Worm (Caenorhabditis elegans) whole organism, L4 larva: ENCODE results near the gene F40F8.11.

ENCODE experiments used
- F10B5.3 ChIP-seq: sonication (generic microtip); optimal IDR thresholded peaks from 2 replicates; lab custom pipeline; 2016; ENCODE audit warnings: mild to moderate bottlenecking, missing genetic modification characterization, missing compliant biosample characterization
- F26F4.8 ChIP-seq: fragments of 200-800 bp; sonication (Bioruptor generic); conservative IDR thresholded peaks from 2 replicates; pipeline ENCODE4 v1.3.6; 2022; ENCODE audit warnings: missing genetic modification characterization, missing compliant biosample characterization
- F44E2.7 ChIP-seq: fragments of 200-800 bp; sonication (Bioruptor generic); IDR thresholded peaks from 2 replicates; pipeline ENCODE4 v2.1.2; 2022; ENCODE audit warnings: missing genetic modification characterization, missing compliant biosample characterization
- F49E8.2 ChIP-seq: sonication (generic microtip); optimal IDR thresholded peaks from 2 replicates; lab custom pipeline; 2016; ENCODE audit warnings: missing compliant biosample characterization, mild to moderate bottlenecking, missing genetic modification characterization, borderline replicate concordance
- T20F7.1 ChIP-seq: fragments of 200-800 bp; sonication (Bioruptor generic); optimal IDR thresholded peaks from 2 replicates; lab custom pipeline; 2018; ENCODE audit warnings: mild to moderate bottlenecking, missing genetic modification characterization, missing compliant biosample characterization
- T26A8.4 ChIP-seq: fragments of 200-800 bp; sonication (Bioruptor generic); IDR thresholded peaks from 2 replicates; pipeline ENCODE4 v1.3.6; 2022; ENCODE audit warnings: missing genetic modification characterization, missing compliant biosample characterization
- Y105C5A.15 ChIP-seq: fragments of 200-800 bp; sonication (Bioruptor generic); IDR thresholded peaks from 2 replicates; pipeline ENCODE4 v1.3.6; 2022; ENCODE audit warnings: missing genetic modification characterization, missing compliant biosample characterization
- Y48G9A.11 ChIP-seq: fragments of 200-800 bp; sonication (Bioruptor generic); IDR thresholded peaks from 2 replicates; pipeline ENCODE4 v1.3.6; 2022; ENCODE audit warnings: missing genetic modification reagents, missing genetic modification characterization, missing compliant biosample characterization
- ZK546.5 ChIP-seq, 2 experiments: sonication (generic microtip); optimal IDR thresholded peaks; 2 replicates each; lab custom pipeline; 2017; ENCODE audit warnings: missing biosample characterization in 2 of 2, missing genetic modification characterization in 2 of 2
- aha-1 ChIP-seq: fragments of 150-350 bp; peaks from one replicate; lab custom pipeline; 2014; ENCODE audit warnings: missing biosample characterization, missing genetic modification characterization
- aly-2 ChIP-seq: sonication (generic microtip); optimal IDR thresholded peaks from 2 replicates; lab custom pipeline; 2018; ENCODE audit warnings: missing biosample characterization, missing genetic modification characterization
- ceh-28 ChIP-seq: fragments of 150-350 bp; optimal IDR thresholded peaks from 2 replicates; lab custom pipeline; 2014; ENCODE audit warnings: missing biosample characterization, missing genetic modification reagents, missing genetic modification characterization
- ceh-32 ChIP-seq: sonication (generic microtip); optimal IDR thresholded peaks from 2 replicates; lab custom pipeline; 2016; ENCODE audit warnings: mild to moderate bottlenecking, missing genetic modification characterization, missing compliant biosample characterization; ENCODE audit not compliant: poor library complexity
- ceh-62 ChIP-seq: sonication (generic microtip); optimal IDR thresholded peaks from 2 replicates; lab custom pipeline; 2017; ENCODE audit warnings: missing biosample characterization, missing genetic modification characterization
- cey-2 ChIP-seq: sonication (generic microtip); optimal IDR thresholded peaks from 3 replicates; lab custom pipeline; 2017; ENCODE audit warnings: missing genetic modification characterization, mild to moderate bottlenecking, missing compliant biosample characterization, antibody characterized with exemption, borderline replicate concordance; ENCODE audit not compliant: insufficient read depth
- ctbp-1 ChIP-seq: fragments of 200-800 bp; sonication (Bioruptor generic); IDR thresholded peaks from 2 replicates; pipeline ENCODE4 v1.3.6; 2022; ENCODE audit warnings: missing genetic modification reagents, missing genetic modification characterization, missing compliant biosample characterization
- daf-16 ChIP-seq, 3 experiments: sonication (generic microtip); optimal IDR thresholded peaks; 2 replicates each; lab custom pipeline; 2016 to 2017; ENCODE audit warnings: missing genetic modification characterization in 3 of 3, missing genetic modification reagents in 3 of 3, mild to moderate bottlenecking in 2 of 3, missing compliant biosample characterization in 2 of 3, missing biosample characterization in 1 of 3, moderate library complexity in 1 of 3
- daf-8 ChIP-seq: fragments of 200-800 bp; sonication (Bioruptor generic); IDR thresholded peaks from 2 replicates; pipeline ENCODE4 v1.3.6; 2022; ENCODE audit warnings: missing genetic modification characterization, missing compliant biosample characterization
- dmd-6 ChIP-seq: fragments of 200-800 bp; sonication (Bioruptor generic); IDR thresholded peaks from 2 replicates; pipeline ENCODE4 v1.3.6; 2022; ENCODE audit warnings: missing genetic modification reagents, missing genetic modification characterization, missing compliant biosample characterization
- dmd-9 ChIP-seq: fragments of 200-800 bp; sonication (Bioruptor generic); IDR thresholded peaks from 2 replicates; pipeline ENCODE4 v1.3.6; 2022; ENCODE audit warnings: missing genetic modification reagents, missing genetic modification characterization, missing compliant biosample characterization
- hlh-11 ChIP-seq: fragments of 200-800 bp; sonication (Bioruptor generic); optimal IDR thresholded peaks from 2 replicates; lab custom pipeline; 2018; ENCODE audit warnings: mild to moderate bottlenecking, missing genetic modification characterization, missing compliant biosample characterization
- hlh-30 ChIP-seq: sonication (generic microtip); optimal IDR thresholded peaks from 2 replicates; lab custom pipeline; 2017; ENCODE audit warnings: antibody characterized with exemption, mild to moderate bottlenecking, missing genetic modification characterization, missing compliant biosample characterization; ENCODE audit not compliant: insufficient read depth
- hmg-1.1 ChIP-seq: fragments of 200-800 bp; sonication (Bioruptor generic); IDR thresholded peaks from 2 replicates; pipeline ENCODE4 v1.3.6; 2022; ENCODE audit warnings: missing genetic modification reagents, missing genetic modification characterization, missing compliant biosample characterization
- lin-38 ChIP-seq: fragments of 200-800 bp; sonication (Bioruptor generic); IDR thresholded peaks from 2 replicates; pipeline ENCODE4 v1.3.6; 2022; ENCODE audit warnings: missing genetic modification reagents, missing genetic modification characterization, missing compliant biosample characterization
- lin-39 ChIP-seq: fragments of 150-350 bp; optimal IDR thresholded peaks from 2 replicates; lab custom pipeline; 2014; ENCODE audit warnings: missing biosample characterization, missing genetic modification reagents, missing genetic modification characterization
- mdl-1 ChIP-seq, 2 experiments: fragments of 150-350 bp in 1 of 2; sonication (generic microtip) in 1 of 2; optimal IDR thresholded peaks; 2 replicates each; lab custom pipeline; 2014 to 2017; ENCODE audit warnings: missing biosample characterization in 2 of 2, missing genetic modification characterization in 2 of 2
- mdt-29 ChIP-seq: fragments of 200-800 bp; sonication (Bioruptor generic); IDR thresholded peaks from 2 replicates; pipeline ENCODE4 v1.3.6; 2022; ENCODE audit warnings: missing genetic modification reagents, missing genetic modification characterization, missing compliant biosample characterization
- nhr-10 ChIP-seq: fragments of 150-350 bp; optimal IDR thresholded peaks from 2 replicates; lab custom pipeline; 2014; ENCODE audit warnings: missing biosample characterization, missing genetic modification characterization
- nhr-102 ChIP-seq: sonication (generic microtip); optimal IDR thresholded peaks from 2 replicates; lab custom pipeline; 2016; ENCODE audit warnings: mild to moderate bottlenecking, missing genetic modification characterization, moderate library complexity, missing compliant biosample characterization
- nhr-25 ChIP-seq: sonication (generic microtip); optimal IDR thresholded peaks from 2 replicates; lab custom pipeline; 2017; ENCODE audit warnings: missing genetic modification characterization, mild to moderate bottlenecking, missing compliant biosample characterization, antibody characterized with exemption, moderate library complexity, borderline replicate concordance; ENCODE audit not compliant: insufficient read depth
- nhr-28 ChIP-seq: fragments of 150-350 bp; optimal IDR thresholded peaks from 2 replicates; lab custom pipeline; 2014; ENCODE audit warnings: missing biosample characterization, missing genetic modification characterization
- nhr-41 ChIP-seq: fragments of 200-800 bp; sonication (Bioruptor generic); IDR thresholded peaks from 2 replicates; pipeline ENCODE4 v1.3.6; 2022; ENCODE audit warnings: missing genetic modification reagents, missing genetic modification characterization, missing compliant biosample characterization
- nhr-6 ChIP-seq: fragments of 150-350 bp; optimal IDR thresholded peaks from 2 replicates; lab custom pipeline; 2014; ENCODE audit warnings: missing biosample characterization, missing genetic modification characterization
- nhr-76 ChIP-seq: fragments of 150-350 bp; optimal IDR thresholded peaks from 2 replicates; lab custom pipeline; 2014; ENCODE audit warnings: missing biosample characterization, missing genetic modification characterization
- nhr-77 ChIP-seq: fragments of 150-350 bp; optimal IDR thresholded peaks from 2 replicates; lab custom pipeline; 2014; ENCODE audit warnings: missing biosample characterization, missing genetic modification characterization
- pha-4 ChIP-seq, 2 experiments: fragments of 150-350 bp in 1 of 2; fragments of 200-800 bp in 1 of 2; sonication (Bioruptor generic) in 1 of 2; IDR thresholded peaks in 1 of 2; optimal IDR thresholded peaks in 1 of 2; 2 replicates each; pipeline versions ENCODE4 v1.3.6 to Lab custom; 2014 to 2022; ENCODE audit warnings: missing genetic modification characterization in 2 of 2, missing genetic modification reagents in 2 of 2, missing biosample characterization in 1 of 2, missing compliant biosample characterization in 1 of 2
- php-3 ChIP-seq: fragments of 200-800 bp; sonication (Bioruptor generic); IDR thresholded peaks from 2 replicates; pipeline ENCODE4 v1.3.6; 2022; ENCODE audit warnings: missing genetic modification reagents, missing genetic modification characterization, missing compliant biosample characterization
- pqm-1 ChIP-seq: sonication (generic microtip); optimal IDR thresholded peaks from 2 replicates; lab custom pipeline; 2017; ENCODE audit warnings: missing biosample characterization, missing genetic modification characterization
- skn-1 ChIP-seq: fragments of 150-350 bp; optimal IDR thresholded peaks from 2 replicates; lab custom pipeline; 2014; ENCODE audit warnings: missing biosample characterization, missing genetic modification characterization
- snpc-1.2 ChIP-seq: fragments of 200-800 bp; sonication (Bioruptor generic); IDR thresholded peaks from 2 replicates; pipeline ENCODE4 v1.3.6; 2022; ENCODE audit warnings: missing genetic modification reagents, missing genetic modification characterization, missing compliant biosample characterization
- snpc-4 ChIP-seq: fragments of 150-350 bp; optimal IDR thresholded peaks from 2 replicates; lab custom pipeline; 2014; ENCODE audit warnings: missing biosample characterization, missing genetic modification characterization
- tra-1 ChIP-seq: fragments of 200-800 bp; sonication (Bioruptor generic); IDR thresholded peaks from 2 replicates; pipeline ENCODE4 v1.3.6; 2022; ENCODE audit warnings: missing genetic modification reagents, missing genetic modification characterization, missing compliant biosample characterization
- zip-2 ChIP-seq: fragments of 150-350 bp; optimal IDR thresholded peaks from 2 replicates; lab custom pipeline; 2014; ENCODE audit warnings: missing biosample characterization, missing genetic modification characterization
- ztf-7 ChIP-seq: fragments of 150-350 bp; optimal IDR thresholded peaks from 2 replicates; lab custom pipeline; 2014; ENCODE audit warnings: missing biosample characterization, missing genetic modification characterization

The F40F8.11 gene

ce11 chrII:11150976-11151375 lies 18.6 kb upstream of the F40F8.11 start (continued):
- TF ChIP-seq mdl-1 (tag; optimal IDR thresholded peaks at IDR 0.05; lab: Kevin White, UChicago), result peak in 1 of 2 experiments; percentile 13
- TF ChIP-seq T20F7.1 (GFP tag; lab: Kevin White, UChicago), result peak; percentile 21
- no peak for TF ChIP-seq ZK546.5 (tag; optimal IDR thresholded peaks at IDR 0.05; lab: Kevin White, UChicago)
- TF ChIP-seq aha-1, result peak; percentile 81
- TF ChIP-seq nhr-25 (tag; lab: Kevin White, UChicago), result no peak
- peak; percentile 66 for TF ChIP-seq nhr-28 (tag; lab: Kevin White, UChicago)
- no peak for TF ChIP-seq ceh-28
- TF ChIP-seq tra-1, result peak; percentile 56; the same call in 1 of the 2 replicates
- TF ChIP-seq hlh-30 (tag; lab: Kevin White, UChicago), result peak; percentile 81
- TF ChIP-seq ztf-7 (tag; lab: Kevin White, UChicago), result no peak
- peak; percentile 60 for TF ChIP-seq nhr-102 (tag; lab: Kevin White, UChicago)
- TF ChIP-seq mdt-29 (GFP tag; lab: Robert Waterston, UW), result peak; percentile 87
- peak; percentile 87 for TF ChIP-seq hlh-11 (tag; lab: Kevin White, UChicago)
- no peak for TF ChIP-seq snpc-4 (tag; lab: Kevin White, UChicago)
- peak; percentile 79 for TF ChIP-seq nhr-10

DNA sequence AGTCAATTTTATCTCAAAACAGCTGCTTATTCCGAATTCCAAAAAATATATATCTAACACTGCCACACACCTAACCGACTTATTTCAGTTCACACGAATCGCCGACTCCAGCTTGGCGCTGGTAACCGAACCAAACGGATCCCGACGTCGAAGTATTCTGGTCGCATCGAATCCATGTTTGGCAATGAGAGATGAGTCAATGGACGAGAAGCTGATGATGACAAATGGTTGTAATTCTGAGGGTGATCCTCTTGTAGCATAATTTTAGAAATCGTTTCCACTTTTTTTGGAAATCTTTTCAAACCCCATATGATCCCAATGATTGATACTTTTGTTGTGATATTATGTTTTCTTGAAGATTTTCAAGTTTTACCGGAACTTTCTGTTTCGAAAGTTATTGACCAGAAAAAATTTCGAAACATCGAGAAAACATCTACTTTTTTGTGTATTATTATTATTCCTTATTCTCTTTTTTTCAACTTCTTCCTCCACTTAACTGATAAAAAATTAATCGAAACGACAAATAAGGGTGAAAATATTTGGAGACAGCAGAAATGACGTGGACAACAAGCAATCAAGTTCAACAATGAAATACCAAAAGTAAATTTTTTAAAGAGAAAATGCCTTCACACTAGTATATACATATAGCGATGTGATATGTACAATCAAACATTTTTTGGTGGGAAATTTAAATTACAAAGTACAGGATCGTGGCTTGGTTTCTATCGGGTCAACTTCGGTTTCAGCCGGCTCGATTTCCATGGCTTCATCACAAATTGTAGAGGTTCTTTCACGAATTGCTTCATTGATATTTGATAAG lies 17.7 kb upstream of the F40F8.11 start:
- TF ChIP-seq mdt-29 (GFP tag; lab: Robert Waterston, UW), result 0 out of 2 replicates have a peak, but pooled peaks have one; percentile 11
- no peak for TF ChIP-seq ceh-32 (tag; lab: Kevin White, UChicago)
- TF ChIP-seq hmg-1.1 (GFP tag; lab: Robert Waterston, UW), result no peak
- TF ChIP-seq zip-2 (tag; lab: Kevin White, UChicago), result peak; percentile 7
- no peak for TF ChIP-seq Y48G9A.11
- TF ChIP-seq dmd-9 (GFP tag; lab: Robert Waterston, UW), result no peak
- TF ChIP-seq aly-2 (tag; lab: Kevin White, UChicago), result no peak
- peak; percentile 73; the same call in 1 of the 2 replicates for TF ChIP-seq Y105C5A.15
- TF ChIP-seq mdl-1 (tag; optimal IDR thresholded peaks at IDR 0.05; lab: Kevin White, UChicago), result no peak
- 0 out of 2 replicates have a peak, but pooled peaks have one; percentile 65 for TF ChIP-seq daf-8
- no peak; the same call in 1 of the 2 replicates for TF ChIP-seq pha-4 (GFP tag; IDR thresholded peaks at IDR 0.05; lab: Robert Waterston, UW)
- TF ChIP-seq pha-4 (tag; optimal IDR thresholded peaks at IDR 0.05; lab: Kevin White, UChicago), result no peak
- TF ChIP-seq lin-38 (GFP tag; lab: Robert Waterston, UW), result peak; percentile 73
- peak; percentile 86 for TF ChIP-seq php-3 (GFP tag; lab: Robert Waterston, UW)
- TF ChIP-seq skn-1 (tag; lab: Kevin White, UChicago), result no peak
- TF ChIP-seq nhr-6 (tag; lab: Kevin White, UChicago), result no peak
- TF ChIP-seq snpc-1.2 (GFP tag; lab: Robert Waterston, UW), result 0 out of 2 replicates have a peak, but pooled peaks have one; percentile 31
- peak; percentile 71 for TF ChIP-seq nhr-10
- no peak for TF ChIP-seq cey-2 (tag; lab: Kevin White, UChicago)
- TF ChIP-seq ZK546.5 (tag; optimal IDR thresholded peaks at IDR 0.05; lab: Kevin White, UChicago), result no peak
- TF ChIP-seq F26F4.8, result 0 out of 2 replicates have a peak, but pooled peaks have one; percentile 40
- peak; percentile 59 for TF ChIP-seq T20F7.1 (GFP tag; lab: Kevin White, UChicago)
- TF ChIP-seq ceh-62 (tag; lab: Kevin White, UChicago), result no peak
- no peak for TF ChIP-seq F44E2.7
- peak; percentile 91 for TF ChIP-seq T26A8.4 (GFP tag; lab: Robert Waterston, UW)
- peak; percentile 66 for TF ChIP-seq hlh-11 (tag; lab: Kevin White, UChicago)
- TF ChIP-seq snpc-4 (tag; lab: Kevin White, UChicago), result no peak
- peak in 1 of 2 experiments; percentile 76 for TF ChIP-seq daf-16 (GFP tag; optimal IDR thresholded peaks at IDR 0.05; lab: Kevin White, UChicago)
- TF ChIP-seq daf-16 (tag; optimal IDR thresholded peaks at IDR 0.05; lab: Kevin White, UChicago), result peak; percentile 63
- TF ChIP-seq ctbp-1 (GFP tag; lab: Robert Waterston, UW), result 0 out of 2 replicates have a peak, but pooled peaks have one; percentile 10
- peak; percentile 98 for TF ChIP-seq nhr-77 (tag; lab: Kevin White, UChicago)
- peak; percentile 66; the same call in 1 of the 2 replicates for TF ChIP-seq tra-1
- TF ChIP-seq nhr-41 (GFP tag; lab: Robert Waterston, UW), result peak; percentile 57
- no peak for TF ChIP-seq lin-39 (tag; lab: Kevin White, UChicago)
- TF ChIP-seq dmd-6 (GFP tag; lab: Robert Waterston, UW), result peak; percentile 42
- no peak for TF ChIP-seq F49E8.2 (tag; lab: Kevin White, UChicago)
- TF ChIP-seq nhr-76, result no peak
- no peak for TF ChIP-seq pqm-1 (tag; lab: Kevin White, UChicago)
- TF ChIP-seq F10B5.3, result no peak
- TF ChIP-seq ceh-28, result no peak
